In the genomic region with DNA sequence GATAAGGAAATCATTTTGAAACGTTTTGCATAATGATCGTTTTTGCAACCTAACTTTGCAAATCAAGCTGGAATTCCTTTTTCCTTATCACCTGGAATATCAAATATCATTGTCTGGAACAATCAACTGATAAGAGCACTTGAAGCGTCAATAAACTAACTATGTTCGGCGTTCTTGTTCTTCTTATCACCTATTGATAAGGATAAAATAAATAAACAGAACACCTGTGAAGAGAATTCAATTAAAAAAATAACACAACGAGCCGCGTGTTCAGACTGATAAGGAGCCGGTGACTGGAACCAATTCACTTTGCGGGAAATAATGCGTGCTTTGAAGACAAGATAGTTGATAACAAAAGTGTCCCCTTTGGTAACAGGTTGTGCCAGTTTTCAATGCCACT, we compare ENCODE assay signal across 3 worm cellular contexts.
TF ChIP-seq lines count a peak whose summit lies in the region.

A gene (plus strand): TSS at position 380 of the 400 bp plus-strand sequence.

TF ChIP-seq in whole organism, L1 larva, 84 proteins besides CTCF, POLR2A, EP300 and RAD21 (continued from another document):
- TF ChIP-seq lin-14 (GFP tag; optimal IDR thresholded peaks at IDR 0.05; lab: Kevin White, UChicago) (peak; percentile 27), ztf-11 (tag; optimal IDR thresholded peaks at IDR 0.05; lab: Kevin White, UChicago) (no peak), pqm-1 (tag; optimal IDR thresholded peaks at IDR 0.05; lab: Kevin White, UChicago) (peak; percentile 34)

TF ChIP-seq in whole organism, L2 larva, 48 proteins besides CTCF, POLR2A, EP300 and RAD21 (continued from another document):
- no peak for TF ChIP-seq ztf-1 (GFP tag; conservative IDR thresholded peaks at IDR 0.05; lab: Robert Waterston, UW)
- no peak for TF ChIP-seq nhr-21 (tag; optimal IDR thresholded peaks at IDR 0.05; lab: Kevin White, UChicago)
- TF ChIP-seq dmd-4 (tag; optimal IDR thresholded peaks at IDR 0.05; lab: Kevin White, UChicago), result no peak
- no peak for TF ChIP-seq ceh-82 (tag; optimal IDR thresholded peaks at IDR 0.05; lab: Kevin White, UChicago)
- no peak for TF ChIP-seq snpc-4 (tag; optimal IDR thresholded peaks at IDR 0.05; lab: Kevin White, UChicago)
- TF ChIP-seq ceh-16 (tag; optimal IDR thresholded peaks at IDR 0.05; lab: Kevin White, UChicago), result no peak
- TF ChIP-seq unc-62 (GFP tag; optimal IDR thresholded peaks at IDR 0.05; lab: Kevin White, UChicago), result no peak
- no peak for TF ChIP-seq sem-4 (tag; optimal IDR thresholded peaks at IDR 0.05; lab: Kevin White, UChicago)
- TF ChIP-seq crh-2 (tag; optimal IDR thresholded peaks at IDR 0.05; lab: Kevin White, UChicago), result peak; percentile 54
- TF ChIP-seq nhr-237 (tag; optimal IDR thresholded peaks at IDR 0.05; lab: Kevin White, UChicago), result no peak
- no peak for TF ChIP-seq R02D3.7 (tag; optimal IDR thresholded peaks at IDR 0.05; lab: Kevin White, UChicago)
- TF ChIP-seq gmeb-1 (tag; optimal IDR thresholded peaks at IDR 0.05; lab: Kevin White, UChicago), result no peak
- TF ChIP-seq skn-1 (tag; optimal IDR thresholded peaks at IDR 0.05; lab: Kevin White, UChicago), result no peak
- no peak for TF ChIP-seq lin-39 (tag; optimal IDR thresholded peaks at IDR 0.05; lab: Kevin White, UChicago)
- TF ChIP-seq nhr-10 (tag; optimal IDR thresholded peaks at IDR 0.05; lab: Kevin White, UChicago), result no peak
- TF ChIP-seq lsy-2 (tag; optimal IDR thresholded peaks at IDR 0.05; lab: Kevin White, UChicago), result no peak
- TF ChIP-seq sma-9 (GFP tag; optimal IDR thresholded peaks at IDR 0.05; lab: Kevin White, UChicago), result peak; percentile 57
- no peak for TF ChIP-seq sma-9 (tag; optimal IDR thresholded peaks at IDR 0.05; lab: Kevin White, UChicago)
- peak; percentile 41 for TF ChIP-seq F13H6.1 (tag; optimal IDR thresholded peaks at IDR 0.05; lab: Kevin White, UChicago)
- TF ChIP-seq aly-2 (tag; optimal IDR thresholded peaks at IDR 0.05; lab: Kevin White, UChicago), result no peak
- TF ChIP-seq nhr-77 (tag; optimal IDR thresholded peaks at IDR 0.05; lab: Kevin White, UChicago), result no peak
- no peak for TF ChIP-seq nhr-11 (tag; optimal IDR thresholded peaks at IDR 0.05; lab: Kevin White, UChicago)
- no peak for TF ChIP-seq alr-1 (tag; optimal IDR thresholded peaks at IDR 0.05; lab: Kevin White, UChicago)
- TF ChIP-seq ZK546.5 (tag; optimal IDR thresholded peaks at IDR 0.05; lab: Kevin White, UChicago), result no peak
- TF ChIP-seq C34F6.9 (tag; optimal IDR thresholded peaks at IDR 0.05; lab: Kevin White, UChicago), result no peak
- no peak for TF ChIP-seq nhr-12 (tag; optimal IDR thresholded peaks at IDR 0.05; lab: Kevin White, UChicago)
- no peak for TF ChIP-seq nhr-129 (tag; optimal IDR thresholded peaks at IDR 0.05; lab: Kevin White, UChicago)
- TF ChIP-seq lin-13 (GFP tag; optimal IDR thresholded peaks at IDR 0.05; lab: Kevin White, UChicago), result no peak
- TF ChIP-seq ztf-4 (tag; optimal IDR thresholded peaks at IDR 0.05; lab: Kevin White, UChicago), result no peak
- TF ChIP-seq Y55F3AM.14 (GFP tag; optimal IDR thresholded peaks at IDR 0.05; lab: Kevin White, UChicago), result no peak
- TF ChIP-seq nhr-6 (tag; optimal IDR thresholded peaks at IDR 0.05; lab: Kevin White, UChicago), result no peak

TF ChIP-seq in whole organism, L4 larva, 104 proteins besides CTCF, POLR2A, EP300 and RAD21 (continued from another document):
- TF ChIP-seq ceh-62 (tag; optimal IDR thresholded peaks at IDR 0.05; lab: Kevin White, UChicago), result no peak
- no peak for TF ChIP-seq nhr-76 (tag; optimal IDR thresholded peaks at IDR 0.05; lab: Kevin White, UChicago)
- TF ChIP-seq F44E2.7 (GFP tag; IDR thresholded peaks at IDR 0.05; lab: Robert Waterston, UW), result no peak
- peak; percentile 89 for TF ChIP-seq dve-1 (tag; optimal IDR thresholded peaks at IDR 0.05; lab: Kevin White, UChicago; ENCODE audit: insufficient read depth)
- no peak for TF ChIP-seq fos-1 (tag; optimal IDR thresholded peaks at IDR 0.05; lab: Kevin White, UChicago)
- TF ChIP-seq spr-3 (GFP tag; optimal IDR thresholded peaks at IDR 0.05; lab: Kevin White, UChicago), result no peak
- TF ChIP-seq php-3 (GFP tag; IDR thresholded peaks at IDR 0.05; lab: Robert Waterston, UW), result peak; percentile 94
- TF ChIP-seq lin-38 (GFP tag; IDR thresholded peaks at IDR 0.05; lab: Robert Waterston, UW), result no peak
- no peak for TF ChIP-seq arid-1 (GFP tag; conservative IDR thresholded peaks at IDR 0.05; lab: Robert Waterston, UW)
- TF ChIP-seq lin-29 (GFP tag; IDR thresholded peaks at IDR 0.05; lab: Robert Waterston, UW), result no peak
- TF ChIP-seq F49E8.2 (tag; optimal IDR thresholded peaks at IDR 0.05; lab: Kevin White, UChicago; ENCODE audit: borderline replicate concordance), result no peak
- TF ChIP-seq dmd-8 (GFP tag; IDR thresholded peaks at IDR 0.05; lab: Robert Waterston, UW), result no peak
- peak; percentile 69 for TF ChIP-seq nhr-102 (tag; optimal IDR thresholded peaks at IDR 0.05; lab: Kevin White, UChicago)
- no peak for TF ChIP-seq mes-2 (tag; optimal IDR thresholded peaks at IDR 0.05; lab: Kevin White, UChicago; ENCODE audit: poor library complexity, severe bottlenecking)
- TF ChIP-seq daf-16 (GFP tag; optimal IDR thresholded peaks at IDR 0.05; lab: Kevin White, UChicago), result peak in 1 of 2 experiments; percentile 34
- TF ChIP-seq daf-16 (tag; optimal IDR thresholded peaks at IDR 0.05; lab: Kevin White, UChicago), result peak; percentile 97
- TF ChIP-seq ceh-32 (tag; optimal IDR thresholded peaks at IDR 0.05; lab: Kevin White, UChicago; ENCODE audit: poor library complexity), result no peak
- TF ChIP-seq dmd-9 (GFP tag; IDR thresholded peaks at IDR 0.05; lab: Robert Waterston, UW), result no peak
- TF ChIP-seq mep-1 (tag; optimal IDR thresholded peaks at IDR 0.05; lab: Kevin White, UChicago), result peak; percentile 2
- TF ChIP-seq nhr-10 (tag; optimal IDR thresholded peaks at IDR 0.05; lab: Kevin White, UChicago), result peak; percentile 12
- TF ChIP-seq set-16 (GFP tag; IDR thresholded peaks at IDR 0.05; lab: Robert Waterston, UW), result no peak
- no peak for TF ChIP-seq unc-130 (GFP tag; optimal IDR thresholded peaks at IDR 0.05; lab: Kevin White, UChicago)
- no peak for TF ChIP-seq R02D3.7 (tag; optimal IDR thresholded peaks at IDR 0.05; lab: Kevin White, UChicago)
- peak; percentile 39 for TF ChIP-seq hlh-30 (tag; optimal IDR thresholded peaks at IDR 0.05; lab: Kevin White, UChicago; ENCODE audit: insufficient read depth)
- TF ChIP-seq ztf-11 (tag; optimal IDR thresholded peaks at IDR 0.05; lab: Kevin White, UChicago), result no peak
- no peak for TF ChIP-seq rbr-2 (tag; optimal IDR thresholded peaks at IDR 0.05; lab: Kevin White, UChicago)
- peak; percentile 78 for TF ChIP-seq lin-1 (GFP tag; IDR thresholded peaks at IDR 0.05; lab: Robert Waterston, UW)
- no peak for TF ChIP-seq nhr-111 (GFP tag; optimal IDR thresholded peaks at IDR 0.05; lab: Kevin White, UChicago)
- no peak for TF ChIP-seq ces-1 (GFP tag; optimal IDR thresholded peaks at IDR 0.05; lab: Kevin White, UChicago)
- no peak for TF ChIP-seq fkh-10 (GFP tag; optimal IDR thresholded peaks at IDR 0.05; lab: Kevin White, UChicago)
- TF ChIP-seq pqm-1 (tag; optimal IDR thresholded peaks at IDR 0.05; lab: Kevin White, UChicago), result peak; percentile 79
- TF ChIP-seq saeg-2 (GFP tag; IDR thresholded peaks at IDR 0.05; lab: Robert Waterston, UW), result no peak
- no peak for TF ChIP-seq F10B5.3 (tag; optimal IDR thresholded peaks at IDR 0.05; lab: Kevin White, UChicago)
- no peak for TF ChIP-seq Y5F2A.4 (GFP tag; optimal IDR thresholded peaks at IDR 0.05; lab: Kevin White, UChicago)
- peak; percentile 76 for TF ChIP-seq dmd-6 (GFP tag; IDR thresholded peaks at IDR 0.05; lab: Robert Waterston, UW)
- no peak for TF ChIP-seq zfp-3 (GFP tag; conservative IDR thresholded peaks at IDR 0.05; lab: Robert Waterston, UW)
- peak in 1 of 2 experiments; percentile 58 for TF ChIP-seq mdl-1 (tag; optimal IDR thresholded peaks at IDR 0.05; lab: Kevin White, UChicago)
- TF ChIP-seq jun-1 (tag; optimal IDR thresholded peaks at IDR 0.05; lab: Kevin White, UChicago), result no peak
- TF ChIP-seq F26F4.8 (GFP tag; conservative IDR thresholded peaks at IDR 0.05; lab: Robert Waterston, UW), result no peak
- TF ChIP-seq hmg-1.1 (GFP tag; IDR thresholded peaks at IDR 0.05; lab: Robert Waterston, UW), result no peak
- TF ChIP-seq unc-62 (GFP tag; optimal IDR thresholded peaks at IDR 0.05 in 1 of 2; lab: Kevin White, UChicago), result peak; percentile 35 to 48
- TF ChIP-seq unc-62 (tag; optimal IDR thresholded peaks at IDR 0.05; lab: Kevin White, UChicago), result no peak
- TF ChIP-seq egl-43 (GFP tag; IDR thresholded peaks at IDR 0.05; lab: Robert Waterston, UW), result no peak
- TF ChIP-seq daf-8 (GFP tag; IDR thresholded peaks at IDR 0.05; lab: Robert Waterston, UW), result no peak
- TF ChIP-seq lin-13 (GFP tag; optimal IDR thresholded peaks at IDR 0.05; lab: Kevin White, UChicago), result no peak
- TF ChIP-seq ceh-20 (GFP tag; IDR thresholded peaks at IDR 0.05; lab: Robert Waterston, UW), result no peak
- no peak for TF ChIP-seq Y105C5A.15 (GFP tag; IDR thresholded peaks at IDR 0.05; lab: Robert Waterston, UW)
- no peak for TF ChIP-seq dpl-1 (GFP tag; optimal IDR thresholded peaks at IDR 0.05; lab: Kevin White, UChicago)
- TF ChIP-seq hif-1 (tag; optimal IDR thresholded peaks at IDR 0.05; lab: Kevin White, UChicago), result peak in 1 of 2 experiments; percentile 8
- TF ChIP-seq nhr-11 (tag; optimal IDR thresholded peaks at IDR 0.05; lab: Kevin White, UChicago), result no peak
- TF ChIP-seq daf-12 (tag; optimal IDR thresholded peaks at IDR 0.05; lab: Kevin White, UChicago), result no peak
- TF ChIP-seq mdt-29 (GFP tag; IDR thresholded peaks at IDR 0.05; lab: Robert Waterston, UW), result no peak
- TF ChIP-seq madf-5 (GFP tag; IDR thresholded peaks at IDR 0.05; lab: Robert Waterston, UW), result no peak
- TF ChIP-seq aha-1 (tag; lab: Kevin White, UChicago), result no peak
- no peak for TF ChIP-seq zag-1 (tag; optimal IDR thresholded peaks at IDR 0.05; lab: Kevin White, UChicago)
- TF ChIP-seq zfp-2 (tag; optimal IDR thresholded peaks at IDR 0.05; lab: Kevin White, UChicago), result no peak
- peak; percentile 43 for TF ChIP-seq nhr-48 (tag; optimal IDR thresholded peaks at IDR 0.05; lab: Kevin White, UChicago)
- TF ChIP-seq nhr-77 (tag; optimal IDR thresholded peaks at IDR 0.05; lab: Kevin White, UChicago), result peak; percentile 86
- no peak for TF ChIP-seq nhr-42 (GFP tag; IDR thresholded peaks at IDR 0.05; lab: Robert Waterston, UW)
- no peak for TF ChIP-seq snpc-4 (tag; optimal IDR thresholded peaks at IDR 0.05; lab: Kevin White, UChicago)
- TF ChIP-seq tra-1 (GFP tag; IDR thresholded peaks at IDR 0.05; lab: Robert Waterston, UW), result no peak
- TF ChIP-seq madf-9 (GFP tag; conservative IDR thresholded peaks at IDR 0.05; lab: Robert Waterston, UW), result no peak
- no peak for TF ChIP-seq D1046.2 (GFP tag; IDR thresholded peaks at IDR 0.05; lab: Robert Waterston, UW)
- no peak for TF ChIP-seq nhr-237 (tag; optimal IDR thresholded peaks at IDR 0.05; lab: Kevin White, UChicago)
- no peak for TF ChIP-seq ceh-28 (tag; optimal IDR thresholded peaks at IDR 0.05; lab: Kevin White, UChicago)
- TF ChIP-seq T20F7.1 (GFP tag; optimal IDR thresholded peaks at IDR 0.05; lab: Kevin White, UChicago), result no peak
- no peak for TF ChIP-seq gei-8 (GFP tag; optimal IDR thresholded peaks at IDR 0.05; lab: Kevin White, UChicago)
- no peak for TF ChIP-seq vab-7 (GFP tag; IDR thresholded peaks at IDR 0.05; lab: Robert Waterston, UW)
- TF ChIP-seq ZK337.2 (GFP tag; IDR thresholded peaks at IDR 0.05; lab: Robert Waterston, UW), result no peak
- TF ChIP-seq nhr-41 (GFP tag; IDR thresholded peaks at IDR 0.05; lab: Robert Waterston, UW), result no peak
- TF ChIP-seq skn-1 (tag; optimal IDR thresholded peaks at IDR 0.05; lab: Kevin White, UChicago), result no peak
- TF ChIP-seq snpc-1.2 (GFP tag; IDR thresholded peaks at IDR 0.05; lab: Robert Waterston, UW), result no peak
- TF ChIP-seq duxl-1 (tag; optimal IDR thresholded peaks at IDR 0.05; lab: Kevin White, UChicago; ENCODE audit: poor library complexity), result no peak
- TF ChIP-seq zip-11 (GFP tag; IDR thresholded peaks at IDR 0.05; lab: Robert Waterston, UW), result no peak
- TF ChIP-seq ceh-44 (GFP tag; IDR thresholded peaks at IDR 0.05; lab: Robert Waterston, UW), result no peak
- TF ChIP-seq zip-2 (tag; optimal IDR thresholded peaks at IDR 0.05; lab: Kevin White, UChicago), result no peak
- TF ChIP-seq hlh-11 (tag; optimal IDR thresholded peaks at IDR 0.05; lab: Kevin White, UChicago), result peak; percentile 93
- no peak for TF ChIP-seq daf-19 (GFP tag; conservative IDR thresholded peaks at IDR 0.05; lab: Robert Waterston, UW)
- no peak for TF ChIP-seq nhr-25 (tag; optimal IDR thresholded peaks at IDR 0.05; lab: Kevin White, UChicago; ENCODE audit: borderline replicate concordance, insufficient read depth)
- no peak for TF ChIP-seq ama-1 (optimal IDR thresholded peaks at IDR 0.05; lab: Kevin White, UChicago)
- TF ChIP-seq aly-2 (tag; optimal IDR thresholded peaks at IDR 0.05; lab: Kevin White, UChicago), result no peak
- no peak for TF ChIP-seq Y75B8A.6 (GFP tag; IDR thresholded peaks at IDR 0.05; lab: Robert Waterston, UW)
- TF ChIP-seq cey-2 (tag; optimal IDR thresholded peaks at IDR 0.05; lab: Kevin White, UChicago; ENCODE audit: borderline replicate concordance, insufficient read depth), result peak; percentile 25
- no peak for TF ChIP-seq lin-15B (tag; optimal IDR thresholded peaks at IDR 0.05; lab: Kevin White, UChicago)
- TF ChIP-seq spr-1 (tag; optimal IDR thresholded peaks at IDR 0.05; lab: Kevin White, UChicago), result no peak
- TF ChIP-seq tag-97 (GFP tag; IDR thresholded peaks at IDR 0.05; lab: Robert Waterston, UW), result no peak
- TF ChIP-seq T26A8.4 (GFP tag; IDR thresholded peaks at IDR 0.05; lab: Robert Waterston, UW), result no peak
- no peak for TF ChIP-seq lsy-2 (tag; optimal IDR thresholded peaks at IDR 0.05; lab: Kevin White, UChicago)
- TF ChIP-seq Y48G9A.11 (GFP tag; IDR thresholded peaks at IDR 0.05; lab: Robert Waterston, UW), result no peak
- no peak for TF ChIP-seq mxl-2 (GFP tag; conservative IDR thresholded peaks at IDR 0.05; lab: Robert Waterston, UW)
- TF ChIP-seq egl-27 (tag; optimal IDR thresholded peaks at IDR 0.05; lab: Kevin White, UChicago), result no peak
- no peak for TF ChIP-seq lir-3 (tag; optimal IDR thresholded peaks at IDR 0.05; lab: Kevin White, UChicago)
